Worm (Caenorhabditis elegans) whole organism, L2 larva: ENCODE data around the gene K08H2.7.

Experiments used
- C34F6.9 ChIP-seq: fragments of 150-350 bp; optimal IDR thresholded peaks from 2 replicates; lab custom pipeline; 2014; ENCODE audit warnings: missing biosample characterization, missing genetic modification characterization
- F13H6.1 ChIP-seq: sonication (generic microtip); optimal IDR thresholded peaks from 2 replicates; lab custom pipeline; 2016; ENCODE audit warnings: missing genetic modification characterization, missing compliant biosample characterization
- ZK546.5 ChIP-seq: sonication (generic microtip); optimal IDR thresholded peaks from 2 replicates; lab custom pipeline; 2017; ENCODE audit warnings: missing biosample characterization, missing genetic modification characterization
- alr-1 ChIP-seq: fragments of 150-350 bp; optimal IDR thresholded peaks from 2 replicates; lab custom pipeline; 2014; ENCODE audit warnings: missing biosample characterization, missing genetic modification characterization
- aly-2 ChIP-seq: fragments of 150-350 bp; optimal IDR thresholded peaks from 2 replicates; lab custom pipeline; 2014; ENCODE audit warnings: missing biosample characterization, missing genetic modification characterization
- ama-1 ChIP-seq: fragments of 150-350 bp; optimal IDR thresholded peaks from 2 replicates; lab custom pipeline; 2018; ENCODE audit warnings: inconsistent platforms
- blmp-1 ChIP-seq: sonication (generic microtip); optimal IDR thresholded peaks from 2 replicates; lab custom pipeline; 2017; ENCODE audit warnings: missing genetic modification characterization, mild to moderate bottlenecking, missing compliant biosample characterization, antibody characterized with exemption, moderate library complexity; ENCODE audit not compliant: insufficient read depth
- ceh-16 ChIP-seq: fragments of 150-350 bp; optimal IDR thresholded peaks from 2 replicates; lab custom pipeline; 2014; ENCODE audit warnings: missing biosample characterization, missing genetic modification characterization
- ceh-82 ChIP-seq: fragments of 150-350 bp; optimal IDR thresholded peaks from 2 replicates; lab custom pipeline; 2014; ENCODE audit warnings: missing biosample characterization, missing genetic modification characterization
- crh-2 ChIP-seq: sonication (generic microtip); optimal IDR thresholded peaks from 2 replicates; lab custom pipeline; 2017; ENCODE audit warnings: missing biosample characterization, missing genetic modification characterization
- dmd-4 ChIP-seq: sonication (generic microtip); optimal IDR thresholded peaks from 2 replicates; lab custom pipeline; 2017; ENCODE audit warnings: missing biosample characterization, missing genetic modification characterization
- egl-27 ChIP-seq: sonication (generic microtip); optimal IDR thresholded peaks from 3 replicates; lab custom pipeline; 2017; ENCODE audit warnings: missing biosample characterization, missing genetic modification reagents, missing genetic modification characterization
- elt-1 ChIP-seq: fragments of 150-350 bp; optimal IDR thresholded peaks from 2 replicates; lab custom pipeline; 2014; ENCODE audit warnings: missing biosample characterization, missing genetic modification characterization
- elt-3 ChIP-seq: sonication (generic microtip); optimal IDR thresholded peaks from 2 replicates; lab custom pipeline; 2017; ENCODE audit warnings: missing biosample characterization, missing genetic modification characterization
- gmeb-1 ChIP-seq: fragments of 150-350 bp; optimal IDR thresholded peaks from 2 replicates; lab custom pipeline; 2014; ENCODE audit warnings: missing biosample characterization, missing genetic modification characterization
- lin-11 ChIP-seq: fragments of 150-350 bp; sonication (generic microtip); optimal IDR thresholded peaks from 2 replicates; lab custom pipeline; 2014; ENCODE audit warnings: missing biosample characterization, missing genetic modification characterization, inconsistent platforms, mixed read lengths
- lin-13 ChIP-seq: fragments of 150-350 bp; optimal IDR thresholded peaks from 2 replicates; lab custom pipeline; 2014; ENCODE audit warnings: missing biosample characterization, missing genetic modification reagents, missing genetic modification characterization
- lin-39 ChIP-seq: fragments of 150-350 bp; optimal IDR thresholded peaks from 2 replicates; lab custom pipeline; 2014; ENCODE audit warnings: missing biosample characterization, missing genetic modification reagents, missing genetic modification characterization
- lsy-2 ChIP-seq, 2 experiments: fragments of 150-350 bp in 1 of 2; sonication (generic microtip) in 1 of 2; optimal IDR thresholded peaks; 2 replicates each; lab custom pipeline; 2014 to 2017; ENCODE audit warnings: missing biosample characterization in 2 of 2, missing genetic modification characterization in 2 of 2
- mab-5 ChIP-seq: fragments of 150-350 bp; optimal IDR thresholded peaks from 2 replicates; lab custom pipeline; 2014; ENCODE audit warnings: missing biosample characterization, missing genetic modification characterization
- mdl-1 ChIP-seq, 2 experiments: fragments of 150-350 bp in 1 of 2; sonication (generic microtip) in 1 of 2; optimal IDR thresholded peaks; 2 replicates each; lab custom pipeline; 2017; ENCODE audit warnings: missing biosample characterization in 2 of 2, missing genetic modification characterization in 2 of 2
- nhr-10 ChIP-seq: sonication (generic microtip); optimal IDR thresholded peaks from 2 replicates; lab custom pipeline; 2017; ENCODE audit warnings: missing biosample characterization, missing genetic modification characterization
- nhr-11 ChIP-seq: fragments of 150-350 bp; optimal IDR thresholded peaks from 2 replicates; lab custom pipeline; 2014; ENCODE audit warnings: missing biosample characterization, missing genetic modification characterization
- nhr-12 ChIP-seq: fragments of 150-350 bp; optimal IDR thresholded peaks from 2 replicates; lab custom pipeline; 2014; ENCODE audit warnings: missing biosample characterization, missing genetic modification characterization
- nhr-129 ChIP-seq: fragments of 150-350 bp; optimal IDR thresholded peaks from 2 replicates; lab custom pipeline; 2014; ENCODE audit warnings: missing biosample characterization, missing genetic modification characterization
- nhr-21 ChIP-seq: fragments of 150-350 bp; optimal IDR thresholded peaks from 2 replicates; lab custom pipeline; 2014; ENCODE audit warnings: missing biosample characterization, missing genetic modification characterization
- nhr-23 ChIP-seq: fragments of 150-350 bp; optimal IDR thresholded peaks from 2 replicates; lab custom pipeline; 2014; ENCODE audit warnings: missing biosample characterization, missing genetic modification reagents, missing genetic modification characterization
- nhr-25 ChIP-seq: fragments of 150-350 bp; sonication (generic microtip); optimal IDR thresholded peaks from 3 replicates; lab custom pipeline; 2014; ENCODE audit warnings: missing biosample characterization, missing genetic modification characterization
- nhr-6 ChIP-seq: fragments of 150-350 bp; optimal IDR thresholded peaks from 2 replicates; lab custom pipeline; 2014; ENCODE audit warnings: missing biosample characterization, missing genetic modification characterization
- nhr-77 ChIP-seq: fragments of 150-350 bp; optimal IDR thresholded peaks from 2 replicates; lab custom pipeline; 2014; ENCODE audit warnings: missing biosample characterization, missing genetic modification characterization
- peb-1 ChIP-seq: fragments of 150-350 bp; optimal IDR thresholded peaks from 2 replicates; lab custom pipeline; 2014; ENCODE audit warnings: missing biosample characterization, missing genetic modification characterization
- skn-1 ChIP-seq: sonication (generic microtip); optimal IDR thresholded peaks from 2 replicates; lab custom pipeline; 2017; ENCODE audit warnings: missing biosample characterization, missing genetic modification characterization
- sma-3 ChIP-seq: sonication (generic microtip); optimal IDR thresholded peaks from 2 replicates; lab custom pipeline; 2016; ENCODE audit warnings: missing genetic modification reagents, missing genetic modification characterization, missing compliant biosample characterization
- sma-9 ChIP-seq, 2 experiments: fragments of 150-350 bp in 1 of 2; sonication (generic microtip) in 1 of 2; optimal IDR thresholded peaks; 2 replicates each; lab custom pipeline; 2014 to 2016; ENCODE audit warnings: missing genetic modification characterization in 2 of 2, mild to moderate bottlenecking in 1 of 2, missing biosample characterization in 1 of 2, missing compliant biosample characterization in 1 of 2, missing genetic modification reagents in 1 of 2, moderate library complexity in 1 of 2
- unc-39 ChIP-seq: fragments of 150-350 bp; optimal IDR thresholded peaks from 2 replicates; lab custom pipeline; 2014; ENCODE audit warnings: missing biosample characterization, missing genetic modification characterization
- unc-55 ChIP-seq: fragments of 150-350 bp; sonication (generic microtip); optimal IDR thresholded peaks from 3 replicates; lab custom pipeline; 2014; ENCODE audit warnings: missing biosample characterization, missing genetic modification reagents, missing genetic modification characterization
- unc-62 ChIP-seq: fragments of 150-350 bp; optimal IDR thresholded peaks from 2 replicates; lab custom pipeline; 2014; ENCODE audit warnings: missing biosample characterization, missing genetic modification reagents, missing genetic modification characterization
- zag-1 ChIP-seq: fragments of 150-350 bp; optimal IDR thresholded peaks from 2 replicates; lab custom pipeline; 2014; ENCODE audit warnings: missing biosample characterization, missing genetic modification characterization
- ztf-1 ChIP-seq: fragments of 200-800 bp; sonication (Bioruptor generic); conservative IDR thresholded peaks from 2 replicates; pipeline ENCODE4 v1.3.6; 2022; ENCODE audit warnings: missing genetic modification characterization, missing compliant biosample characterization
- ztf-11 ChIP-seq: sonication (generic microtip); optimal IDR thresholded peaks from 2 replicates; lab custom pipeline; 2017; ENCODE audit warnings: missing biosample characterization, missing genetic modification characterization

The K08H2.7 gene

DNA sequence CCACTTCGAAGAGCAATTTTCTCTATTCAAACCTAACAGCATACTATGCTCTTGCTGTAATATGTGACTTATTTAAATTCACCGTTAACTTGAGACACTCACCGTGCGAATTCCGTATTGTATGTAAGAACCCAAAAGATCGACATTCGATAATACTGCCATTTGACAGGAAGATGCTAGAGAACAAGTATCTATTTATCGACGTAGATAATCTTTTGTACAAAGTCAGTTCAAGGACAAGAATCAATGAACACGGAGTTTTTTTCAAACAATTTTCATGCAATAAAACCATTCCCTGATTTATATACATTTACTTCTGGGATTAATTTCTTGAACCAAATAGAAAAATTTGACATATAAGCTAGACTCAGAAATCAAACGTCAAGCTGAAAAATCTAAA is at the start of gene K08H2.7:
Gene K08H2.7 (minus strand): TSS at position 173 of the 400 bp plus-strand sequence.
- TF ChIP-seq dmd-4 (tag; lab: Kevin White, UChicago) (no peak), nhr-77 (tag; lab: Kevin White, UChicago) (no peak), ceh-16 (tag; lab: Kevin White, UChicago) (peak; percentile 23), nhr-25 (tag; lab: Kevin White, UChicago) (peak; percentile 55), blmp-1 (tag; lab: Kevin White, UChicago) (no peak), ceh-82 (tag; lab: Kevin White, UChicago) (no peak), ztf-11 (tag; lab: Kevin White, UChicago) (no peak), gmeb-1 (tag; lab: Kevin White, UChicago) (no peak), unc-62 (GFP tag; lab: Kevin White, UChicago) (no peak), elt-1 (tag; lab: Kevin White, UChicago) (peak; percentile 91), nhr-129 (no peak), unc-55 (no peak), nhr-12 (tag; lab: Kevin White, UChicago) (no peak), aly-2 (no peak), sma-9 (GFP tag; optimal IDR thresholded peaks at IDR 0.05; lab: Kevin White, UChicago) (peak; percentile 81), sma-9 (tag; optimal IDR thresholded peaks at IDR 0.05; lab: Kevin White, UChicago) (no peak), nhr-21 (tag; lab: Kevin White, UChicago) (no peak), ama-1 (lab: Kevin White, UChicago) (no peak), F13H6.1 (tag; lab: Kevin White, UChicago) (no peak), sma-3 (GFP tag; lab: Kevin White, UChicago) (no peak), ZK546.5 (tag; lab: Kevin White, UChicago) (no peak), nhr-23 (tag; lab: Kevin White, UChicago) (peak; percentile 43), C34F6.9 (no peak)
- TF ChIP-seq, all 48 proteins: peak for 5

- TF ChIP-seq lin-11 (tag; lab: Kevin White, UChicago) = no peak
- TF ChIP-seq unc-55 = no peak
- TF ChIP-seq nhr-12 (tag; lab: Kevin White, UChicago) = no peak
- no peak for TF ChIP-seq mdl-1 (tag; optimal IDR thresholded peaks at IDR 0.05; lab: Kevin White, UChicago)
- no peak for TF ChIP-seq nhr-10 (tag; lab: Kevin White, UChicago)
- TF ChIP-seq aly-2 = no peak
- no peak for TF ChIP-seq egl-27 (tag; lab: Kevin White, UChicago)
- TF ChIP-seq gmeb-1 (tag; lab: Kevin White, UChicago) = no peak
- TF ChIP-seq elt-1 (tag; lab: Kevin White, UChicago) = no peak
- TF ChIP-seq C34F6.9 = no peak
- no peak for TF ChIP-seq zag-1 (tag; lab: Kevin White, UChicago)
- no peak for TF ChIP-seq lin-39 (tag; lab: Kevin White, UChicago)
- TF ChIP-seq ceh-16 (tag; lab: Kevin White, UChicago) = no peak
- no peak for TF ChIP-seq unc-62 (GFP tag; lab: Kevin White, UChicago)
- TF ChIP-seq, all 48 proteins: peak for 0
These were observed 46.4 kb upstream of the K08H2.7 start, which contains the start of gene srd-36 for ce11 chrX:13294669-13295068. Gene srd-36 (minus strand): TSS chrX:13294769.

DNA sequence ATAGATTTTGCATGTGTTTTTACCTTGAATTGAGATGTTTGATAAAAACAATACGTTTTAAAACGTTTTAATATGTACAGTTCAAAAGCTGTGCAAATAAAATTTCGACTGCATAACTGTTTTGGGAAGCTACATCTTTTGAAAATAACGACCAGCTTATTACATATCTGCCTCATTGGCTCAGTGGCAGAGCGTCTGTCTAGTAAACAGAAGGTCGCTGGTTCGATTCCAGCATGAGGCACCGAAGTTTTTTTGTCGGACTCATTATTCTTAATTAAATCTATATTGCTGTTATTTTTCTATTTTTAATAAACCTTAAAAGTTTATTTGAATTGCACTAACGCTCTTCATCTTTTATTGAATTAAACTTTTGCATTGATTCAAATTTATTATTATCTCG is 44.8 kb upstream of the K08H2.7 start:
- TF ChIP-seq alr-1 (tag; lab: Kevin White, UChicago) = no peak
- TF ChIP-seq nhr-10 (tag; lab: Kevin White, UChicago) = no peak
- TF ChIP-seq skn-1 (tag; lab: Kevin White, UChicago) = no peak
- no peak for TF ChIP-seq dmd-4 (tag; lab: Kevin White, UChicago)
- TF ChIP-seq ceh-16 (tag; lab: Kevin White, UChicago) = no peak
- TF ChIP-seq nhr-11 = no peak
- TF ChIP-seq blmp-1 (tag; lab: Kevin White, UChicago) = no peak
- no peak for TF ChIP-seq elt-1 (tag; lab: Kevin White, UChicago)

DNA sequence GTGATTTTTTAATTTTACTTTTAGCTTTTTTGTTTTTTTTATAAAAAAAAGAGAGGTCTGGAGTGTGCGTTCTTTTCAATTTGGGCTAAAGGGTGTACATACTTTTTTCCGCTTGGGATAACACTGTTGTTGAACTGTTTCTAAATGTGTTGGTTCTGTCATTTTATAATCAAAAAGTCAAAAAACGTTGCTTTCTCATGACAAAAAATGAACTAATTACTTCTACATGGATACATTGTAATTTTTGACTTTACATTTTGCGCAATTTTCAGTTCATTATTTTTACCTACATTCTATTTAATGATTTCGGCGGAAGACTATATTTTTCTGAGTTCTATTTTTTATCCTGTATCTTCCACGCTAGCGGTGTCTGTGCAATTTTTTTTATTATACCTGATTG is 43.3 kb upstream of the K08H2.7 start, which contains the start of gene srd-38:
Gene srd-38 (plus strand): TSS at position 301 of the 400 bp plus-strand sequence.
- no peak for TF ChIP-seq alr-1 (tag; lab: Kevin White, UChicago)
- no peak for TF ChIP-seq crh-2 (tag; lab: Kevin White, UChicago)
- no peak for TF ChIP-seq blmp-1 (tag; lab: Kevin White, UChicago)
- no peak for TF ChIP-seq nhr-23 (tag; lab: Kevin White, UChicago)
- TF ChIP-seq lin-13 = no peak
- TF ChIP-seq F13H6.1 (tag; lab: Kevin White, UChicago) = no peak
- no peak for TF ChIP-seq mdl-1 (tag; optimal IDR thresholded peaks at IDR 0.05; lab: Kevin White, UChicago)
- TF ChIP-seq sma-9 (GFP tag; optimal IDR thresholded peaks at IDR 0.05; lab: Kevin White, UChicago) = no peak
- no peak for TF ChIP-seq sma-9 (tag; optimal IDR thresholded peaks at IDR 0.05; lab: Kevin White, UChicago)
- no peak for TF ChIP-seq egl-27 (tag; lab: Kevin White, UChicago)
- TF ChIP-seq lsy-2 (tag; optimal IDR thresholded peaks at IDR 0.05; lab: Kevin White, UChicago) = no peak
- no peak for TF ChIP-seq peb-1 (tag; lab: Kevin White, UChicago)
- TF ChIP-seq unc-39 (tag; lab: Kevin White, UChicago) = no peak
- no peak for TF ChIP-seq mab-5 (tag; lab: Kevin White, UChicago)
- no peak for TF ChIP-seq unc-62 (GFP tag; lab: Kevin White, UChicago)
- no peak for TF ChIP-seq nhr-6 (tag; lab: Kevin White, UChicago)
- no peak for TF ChIP-seq unc-55
- no peak for TF ChIP-seq elt-3 (tag; lab: Kevin White, UChicago)
- TF ChIP-seq ztf-1 (GFP tag; lab: Robert Waterston, UW) = no peak
